Worm (Caenorhabditis elegans): ENCODE data around the gene ceh-30.

The ceh-30 gene

DNA sequence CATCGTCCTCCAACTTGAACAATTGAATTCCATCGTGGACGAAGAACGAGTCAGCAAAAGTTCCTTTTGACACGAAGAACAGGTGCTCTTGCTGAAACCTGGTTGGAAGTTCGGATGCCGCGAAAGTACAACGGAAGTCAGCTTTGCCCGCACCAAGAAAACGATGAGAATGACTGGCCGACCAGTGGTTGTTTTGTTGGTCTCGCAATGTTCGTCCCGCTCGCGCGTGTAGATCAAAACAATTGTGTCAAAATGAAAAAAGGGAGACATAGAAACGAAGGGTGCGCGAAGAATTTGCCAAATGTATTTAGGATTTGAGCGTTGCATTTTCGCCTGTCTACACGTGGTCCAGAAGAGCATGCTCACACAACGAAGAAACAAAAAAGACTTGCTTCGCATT is 34.3 kb upstream of the ceh-30 start, which contains the start of gene M02F4.1:
Gene M02F4.1 (minus strand): TSS at position 101 of the 400 bp plus-strand sequence.
- TF ChIP-seq lin-39 (tag; optimal IDR thresholded peaks at IDR 0.05) (no peak), elt-3 (tag; optimal IDR thresholded peaks at IDR 0.05) (no peak), nhr-129 (tag; optimal IDR thresholded peaks at IDR 0.05) (no peak), nhr-6 (tag; optimal IDR thresholded peaks at IDR 0.05) (no peak)

DNA sequence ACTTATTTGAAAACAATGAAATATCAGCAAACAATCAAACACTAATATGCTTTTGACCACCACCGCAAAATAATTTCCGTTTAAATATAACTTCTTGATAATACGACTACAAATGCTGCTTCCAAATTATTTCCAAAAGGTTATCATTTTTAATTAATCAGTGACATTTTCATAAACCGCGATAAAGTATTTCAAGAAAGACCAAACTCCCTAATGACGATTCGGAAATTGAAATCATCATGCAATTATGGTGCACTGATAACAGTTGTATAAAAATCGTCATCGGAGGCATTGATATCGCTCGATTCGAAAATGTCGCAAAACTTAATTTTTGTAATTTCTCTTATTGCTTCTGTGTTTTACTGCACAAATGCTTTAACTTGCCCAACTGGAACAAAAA is 31.9 kb upstream of the ceh-30 start, which contains the start of gene clec-265:
Gene clec-265 (plus strand): TSS at position 300 of the 400 bp plus-strand sequence.
- TF ChIP-seq skn-1 (tag; optimal IDR thresholded peaks at IDR 0.05) (peak; percentile 68), unc-62 (GFP tag; optimal IDR thresholded peaks at IDR 0.05) (no peak), sma-3 (GFP tag; optimal IDR thresholded peaks at IDR 0.05) (no peak), alr-1 (tag; optimal IDR thresholded peaks at IDR 0.05) (no peak), fos-1 (tag; optimal IDR thresholded peaks at IDR 0.05) (peak; percentile 99), ama-1 (optimal IDR thresholded peaks at IDR 0.05) (no peak), nhr-12 (tag; optimal IDR thresholded peaks at IDR 0.05) (no peak), unc-39 (tag; optimal IDR thresholded peaks at IDR 0.05) (no peak), peb-1 (tag; optimal IDR thresholded peaks at IDR 0.05) (no peak), zag-1 (tag; optimal IDR thresholded peaks at IDR 0.05) (no peak), sem-4 (tag; optimal IDR thresholded peaks at IDR 0.05) (no peak), Y55F3AM.14 (GFP tag; optimal IDR thresholded peaks at IDR 0.05) (no peak), lin-13 (GFP tag; optimal IDR thresholded peaks at IDR 0.05) (no peak), sma-9 (GFP tag; optimal IDR thresholded peaks at IDR 0.05) (peak; percentile 71), sma-9 (tag; optimal IDR thresholded peaks at IDR 0.05) (no peak), crh-2 (tag; optimal IDR thresholded peaks at IDR 0.05) (peak; percentile 55), nhr-237 (tag; optimal IDR thresholded peaks at IDR 0.05) (no peak)

DNA sequence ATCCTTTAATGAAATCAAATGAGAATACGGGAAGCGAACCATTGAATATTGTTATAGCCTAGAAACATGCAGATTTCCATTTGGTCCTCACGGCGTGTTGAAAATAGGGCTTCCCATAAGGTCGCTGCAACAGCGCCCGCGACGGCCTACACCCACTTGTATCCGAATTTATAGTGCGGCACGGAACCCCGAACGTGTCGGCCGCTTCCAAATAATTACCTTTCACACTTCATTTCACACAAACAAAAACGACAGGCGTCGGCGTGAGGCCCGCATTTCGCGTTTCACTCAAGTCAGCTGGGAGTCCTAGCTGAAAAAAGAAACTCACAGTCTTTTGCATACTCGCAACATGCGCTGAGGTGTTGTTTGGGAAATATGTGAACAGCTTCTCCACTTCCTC is 29.9 kb upstream of the ceh-30 start:
- TF ChIP-seq ceh-16 (tag; optimal IDR thresholded peaks at IDR 0.05), result no peak
- no peak for TF ChIP-seq nhr-12 (tag; optimal IDR thresholded peaks at IDR 0.05)
- TF ChIP-seq snpc-4 (tag; optimal IDR thresholded peaks at IDR 0.05), result peak; percentile 17

DNA sequence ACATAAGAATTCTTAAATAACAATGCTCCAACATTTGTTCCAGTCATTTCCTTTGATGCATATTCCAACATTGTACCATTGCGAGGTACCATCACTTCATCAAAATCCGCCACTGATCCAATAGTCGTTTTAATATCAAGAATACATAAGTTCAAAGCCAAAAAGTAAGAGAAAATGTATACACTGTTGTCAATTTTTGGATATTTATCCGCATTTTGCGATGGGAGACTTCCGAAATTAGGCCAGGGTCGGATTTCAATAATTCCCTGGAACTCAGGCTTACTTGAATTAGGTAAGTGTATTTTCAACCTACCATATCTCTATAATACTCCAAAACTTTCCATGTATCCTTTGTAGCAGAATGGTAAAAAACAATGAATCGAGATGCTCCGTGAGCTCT is 29.2 kb upstream of the ceh-30 start, which contains the start of gene M02F4.2:
Gene M02F4.2 (minus strand): TSS at position 101 of the 400 bp plus-strand sequence.
- TF ChIP-seq nhr-21 (tag; optimal IDR thresholded peaks at IDR 0.05), result no peak
- TF ChIP-seq R02D3.7 (tag; optimal IDR thresholded peaks at IDR 0.05), result no peak
- no peak for TF ChIP-seq ceh-16 (tag; optimal IDR thresholded peaks at IDR 0.05)

DNA sequence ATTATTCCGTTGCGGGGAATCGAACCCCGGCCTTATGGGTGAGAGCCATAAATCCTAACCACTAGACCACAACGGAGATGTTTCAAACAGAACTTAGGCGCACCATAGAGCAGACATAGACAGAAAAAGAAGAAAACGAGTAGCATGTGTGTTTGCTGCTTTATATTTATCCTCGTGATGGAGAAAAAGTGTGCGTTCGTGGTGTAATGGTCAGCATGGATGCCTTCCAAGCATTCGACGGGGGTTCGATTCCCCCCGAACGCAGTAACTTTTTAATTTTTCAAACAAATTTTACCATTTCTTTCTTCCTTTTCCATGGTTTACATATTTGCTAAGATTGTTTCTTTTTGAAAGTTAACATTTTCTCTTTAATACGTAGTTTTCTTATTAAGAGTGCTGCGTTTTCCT is 27.4 kb upstream of the ceh-30 start:
- TF ChIP-seq R02D3.7 (tag; optimal IDR thresholded peaks at IDR 0.05) (peak; percentile 37), zag-1 (tag; optimal IDR thresholded peaks at IDR 0.05) (peak; percentile 92), mab-5 (tag; optimal IDR thresholded peaks at IDR 0.05) (peak; percentile 91), elt-1 (tag; optimal IDR thresholded peaks at IDR 0.05) (no peak), dmd-4 (tag; optimal IDR thresholded peaks at IDR 0.05) (no peak), lin-11 (tag; optimal IDR thresholded peaks at IDR 0.05) (peak; percentile 87), ceh-16 (tag; optimal IDR thresholded peaks at IDR 0.05) (peak; percentile 34), C34F6.9 (tag; optimal IDR thresholded peaks at IDR 0.05) (peak; percentile 84), aly-2 (tag; optimal IDR thresholded peaks at IDR 0.05) (peak; percentile 41), ztf-4 (tag; optimal IDR thresholded peaks at IDR 0.05) (peak; percentile 85), peb-1 (tag; optimal IDR thresholded peaks at IDR 0.05) (no peak), nhr-11 (tag; optimal IDR thresholded peaks at IDR 0.05) (peak; percentile 83), nhr-21 (tag; optimal IDR thresholded peaks at IDR 0.05) (peak; percentile 90), unc-62 (GFP tag; optimal IDR thresholded peaks at IDR 0.05) (no peak), nhr-129 (tag; optimal IDR thresholded peaks at IDR 0.05) (peak; percentile 93), unc-55 (GFP tag; optimal IDR thresholded peaks at IDR 0.05) (peak; percentile 97), ceh-82 (tag; optimal IDR thresholded peaks at IDR 0.05) (peak; percentile 15), ZK546.5 (tag; optimal IDR thresholded peaks at IDR 0.05) (peak; percentile 41), nhr-10 (tag; optimal IDR thresholded peaks at IDR 0.05) (peak; percentile 60), skn-1 (tag; optimal IDR thresholded peaks at IDR 0.05) (peak; percentile 9), lin-39 (tag; optimal IDR thresholded peaks at IDR 0.05) (peak; percentile 75), lin-13 (GFP tag; optimal IDR thresholded peaks at IDR 0.05) (peak; percentile 90), nhr-77 (tag; optimal IDR thresholded peaks at IDR 0.05) (peak; percentile 60), snpc-4 (tag; optimal IDR thresholded peaks at IDR 0.05) (peak; percentile 83), sma-3 (GFP tag; optimal IDR thresholded peaks at IDR 0.05) (peak; percentile 87), crh-2 (tag; optimal IDR thresholded peaks at IDR 0.05) (peak; percentile 92), blmp-1 (tag; optimal IDR thresholded peaks at IDR 0.05; ENCODE audit: insufficient read depth) (peak; percentile 54), ztf-11 (tag; optimal IDR thresholded peaks at IDR 0.05) (peak; percentile 70), unc-39 (tag; optimal IDR thresholded peaks at IDR 0.05) (no peak), F13H6.1 (tag; optimal IDR thresholded peaks at IDR 0.05) (peak; percentile 92), nhr-25 (tag; optimal IDR thresholded peaks at IDR 0.05) (peak; percentile 83), sma-9 (GFP tag; optimal IDR thresholded peaks at IDR 0.05) (peak; percentile 95), sma-9 (tag; optimal IDR thresholded peaks at IDR 0.05) (no peak), ama-1 (optimal IDR thresholded peaks at IDR 0.05) (peak; percentile 62), gmeb-1 (tag; optimal IDR thresholded peaks at IDR 0.05) (peak; percentile 81), lsy-2 (tag; optimal IDR thresholded peaks at IDR 0.05) (peak; percentile 86 to 88), alr-1 (tag; optimal IDR thresholded peaks at IDR 0.05) (no peak)

All from whole organism, L2 larva.